Worm (Caenorhabditis elegans) whole organism, midembryonic: Measurements from ENCODE around the gene R13A1.3.
"Not testable (repeated sequence)": the region's sequence is repeated elsewhere in the genome, so short reads cannot be mapped to it uniquely, and the experiment has no call there.

ENCODE experiments used
- cog-1 ChIP-seq: sonication (generic microtip); optimal IDR thresholded peaks from 2 replicates; lab custom pipeline; 2016; ENCODE audit warnings: missing genetic modification characterization, missing compliant biosample characterization
- flt-1 ChIP-seq: fragments of 200-800 bp; sonication (Bioruptor generic); IDR thresholded peaks from 2 replicates; pipeline ENCODE4 v1.3.6; 2022; ENCODE audit warnings: missing genetic modification characterization, missing compliant biosample characterization
- med-1 ChIP-seq: sonication (generic microtip); optimal IDR thresholded peaks from 2 replicates; lab custom pipeline; 2017; ENCODE audit warnings: missing genetic modification characterization, mild to moderate bottlenecking, missing compliant biosample characterization, antibody characterized with exemption, missing genetic modification reagents; ENCODE audit not compliant: insufficient read depth
- tab-1 ChIP-seq: fragments of 200-800 bp; sonication (Bioruptor generic); IDR thresholded peaks from 2 replicates; pipeline ENCODE4 v1.3.6; 2022; ENCODE audit warnings: missing genetic modification characterization, missing compliant biosample characterization
- ztf-29 ChIP-seq: fragments of 200-800 bp; sonication (Bioruptor generic); IDR thresholded peaks from 2 replicates; pipeline ENCODE4 v1.3.6; 2022; ENCODE audit warnings: missing genetic modification reagents, missing genetic modification characterization, missing compliant biosample characterization

DNA sequence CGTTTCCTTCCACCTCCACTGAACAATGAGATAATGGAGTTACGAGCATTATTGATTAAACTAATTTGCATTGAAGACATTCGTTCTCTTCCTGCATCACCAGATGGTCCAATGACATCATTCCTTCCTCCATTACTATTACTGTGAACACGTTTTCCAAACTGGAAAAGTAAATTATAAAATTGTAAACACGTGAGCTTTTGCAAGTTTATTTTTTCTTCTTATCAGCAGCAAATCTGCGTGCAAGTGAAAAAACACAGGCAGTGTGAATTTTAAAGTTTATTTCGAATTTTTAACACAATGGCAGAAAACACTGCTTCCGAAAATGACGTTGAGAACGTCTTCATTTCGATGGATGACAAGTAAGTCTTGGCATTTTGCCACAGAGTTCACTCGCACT lies 43.4 kb downstream of the R13A1.3 start, which contains the start of gene D2024.1:
- TF ChIP-seq ztf-29 (GFP tag; lab: Robert Waterston, UW); flt-1 (GFP tag; lab: Robert Waterston, UW); cog-1; med-1 (GFP tag; lab: Kevin White, UChicago); tab-1 (GFP tag; lab: Robert Waterston, UW): not testable (repeated sequence)
